Fruit fly (Drosophila melanogaster) whole organism, embryonic: ENCODE results near the gene cic.

Experiments
- BtbVII ChIP-seq: fragments of 200-800 bp; sonication (Bioruptor generic); optimal IDR thresholded peaks from 3 replicates; lab custom pipeline; 2017; ENCODE audit warnings: missing biosample characterization, mild to moderate bottlenecking, missing genetic modification characterization
- Bteb2 ChIP-seq: fragments of 200-800 bp; sonication (Bioruptor generic); optimal IDR thresholded peaks from 2 replicates; lab custom pipeline; 2016; ENCODE audit warnings: missing biosample characterization, missing genetic modification characterization
- CG10366 ChIP-seq: fragments of 200-800 bp; sonication (Bioruptor generic); IDR thresholded peaks from 2 replicates; pipeline ENCODE4 v1.3.6; 2022; ENCODE audit warnings: missing biosample characterization, missing genetic modification characterization
- CG10979 ChIP-seq: fragments of 200-800 bp; sonication (Bioruptor generic); optimal IDR thresholded peaks from 2 replicates; lab custom pipeline; 2018; ENCODE audit warnings: missing biosample characterization, mild to moderate bottlenecking, missing genetic modification characterization, moderate library complexity
- CG11504 ChIP-seq: fragments of 200-800 bp; sonication (Bioruptor generic); optimal IDR thresholded peaks from 3 replicates; lab custom pipeline; 2019; ENCODE audit warnings: missing biosample characterization, mild to moderate bottlenecking, missing genetic modification characterization, moderate library complexity
- CG11696 ChIP-seq: fragments of 200-800 bp; sonication (Bioruptor generic); IDR thresholded peaks from 2 replicates; pipeline ENCODE4 v1.3.6; 2022; ENCODE audit warnings: missing biosample characterization, missing genetic modification characterization
- CG14965 ChIP-seq: fragments of 200-800 bp; sonication (Bioruptor generic); optimal IDR thresholded peaks from 2 replicates; lab custom pipeline; 2016; ENCODE audit warnings: missing biosample characterization, missing genetic modification characterization, borderline replicate concordance
- CG15479 ChIP-seq: fragments of 200-800 bp; sonication (Bioruptor generic); optimal IDR thresholded peaks from 3 replicates; lab custom pipeline; 2019; ENCODE audit warnings: missing biosample characterization, mild to moderate bottlenecking, missing genetic modification characterization, moderate library complexity
- CG15601 ChIP-seq: fragments of 200-800 bp; sonication (Bioruptor generic); optimal IDR thresholded peaks from 3 replicates; lab custom pipeline; 2019; ENCODE audit warnings: missing biosample characterization, mild to moderate bottlenecking, missing genetic modification characterization, moderate library complexity
- CG17328 ChIP-seq: fragments of 200-800 bp; sonication (Bioruptor generic); IDR thresholded peaks from 2 replicates; pipeline ENCODE4 v1.3.6; 2022; ENCODE audit warnings: missing biosample characterization, missing genetic modification characterization
- CG18011 ChIP-seq: fragments of 200-800 bp; sonication (Bioruptor generic); optimal IDR thresholded peaks from 2 replicates; lab custom pipeline; 2017; ENCODE audit warnings: missing biosample characterization, missing genetic modification characterization, mild to moderate bottlenecking, moderate library complexity, missing genotype
- CG2199 ChIP-seq: fragments of 200-800 bp; sonication (Bioruptor generic); IDR thresholded peaks from 3 replicates; pipeline ENCODE4 v1.3.6; 2022; ENCODE audit warnings: missing biosample characterization, missing genetic modification characterization
- CG2889 ChIP-seq: fragments of 200-800 bp; sonication (Bioruptor generic); IDR thresholded peaks from 3 replicates; pipeline ENCODE4 v1.3.6; 2022; ENCODE audit warnings: missing biosample characterization, missing genetic modification characterization
- CG30020 ChIP-seq: fragments of 200-800 bp; optimal IDR thresholded peaks from 2 replicates; lab custom pipeline; 2019; ENCODE audit warnings: missing biosample characterization, mild to moderate bottlenecking, missing genetic modification characterization, moderate library complexity
- CG34376 ChIP-seq: fragments of 200-800 bp; sonication (Bioruptor generic); optimal IDR thresholded peaks from 2 replicates; lab custom pipeline; 2018; ENCODE audit warnings: missing biosample characterization, mild to moderate bottlenecking, missing genetic modification characterization
- CG4360 ChIP-seq: fragments of 200-800 bp; sonication (Bioruptor generic); IDR thresholded peaks from 2 replicates; pipeline ENCODE4 v1.3.6; 2022; ENCODE audit warnings: missing biosample characterization, missing genetic modification characterization
- CG5245 ChIP-seq: fragments of 200-800 bp; sonication (Bioruptor generic); optimal IDR thresholded peaks from 3 replicates; lab custom pipeline; 2016; ENCODE audit warnings: missing biosample characterization, missing genetic modification characterization
- CG6272 ChIP-seq: fragments of 200-800 bp; sonication (Bioruptor generic); IDR thresholded peaks from 2 replicates; pipeline ENCODE4 v1.3.6; 2022; ENCODE audit warnings: missing biosample characterization, missing genetic modification characterization
- CG6689 ChIP-seq: fragments of 200-800 bp; sonication (Bioruptor generic); IDR thresholded peaks from 2 replicates; pipeline ENCODE4 v1.3.6; 2022; ENCODE audit warnings: missing biosample characterization, missing genetic modification characterization
- CG8290 ChIP-seq, 3 experiments: fragments of 200-800 bp; sonication (Bioruptor generic); optimal IDR thresholded peaks; 2 replicates each; lab custom pipeline; 2016 to 2019; ENCODE audit warnings: missing biosample characterization in 3 of 3, missing genetic modification characterization in 3 of 3, mild to moderate bottlenecking in 2 of 3, moderate library complexity in 1 of 3
- CG9727 ChIP-seq: fragments of 200-800 bp; sonication (Bioruptor generic); optimal IDR thresholded peaks from 3 replicates; lab custom pipeline; 2017; ENCODE audit warnings: missing biosample characterization, mild to moderate bottlenecking, missing genetic modification characterization
- CTCF ChIP-seq: fragments of 200-800 bp; sonication (Bioruptor generic); optimal IDR thresholded peaks from 2 replicates; lab custom pipeline; 2017; ENCODE audit warnings: missing biosample characterization, mild to moderate bottlenecking, missing genetic modification characterization, moderate library complexity
- Chrac-16 ChIP-seq: fragments of 200-800 bp; sonication (Bioruptor generic); optimal IDR thresholded peaks from 3 replicates; lab custom pipeline; 2016; ENCODE audit warnings: missing biosample characterization, missing genetic modification characterization
- Dek ChIP-seq: fragments of 200-800 bp; sonication (Bioruptor generic); optimal IDR thresholded peaks from 3 replicates; lab custom pipeline; 2019; ENCODE audit warnings: missing biosample characterization, mild to moderate bottlenecking, missing genetic modification characterization, moderate library complexity
- Dfd ChIP-seq, 2 experiments: fragments of >200 bp; optimal IDR thresholded peaks; 2 replicates each; lab custom pipeline; 2017; ENCODE audit warnings: missing biosample characterization in 2 of 2, missing genetic modification characterization in 2 of 2
- Mes4 ChIP-seq: fragments of 200-800 bp; sonication (Bioruptor generic); optimal IDR thresholded peaks from 2 replicates; lab custom pipeline; 2016; ENCODE audit warnings: missing biosample characterization, missing genetic modification characterization
- Myb ChIP-seq: fragments of 200-800 bp; sonication (Bioruptor generic); optimal IDR thresholded peaks from 2 replicates; lab custom pipeline; 2016; ENCODE audit warnings: missing biosample characterization, missing genetic modification characterization
- NFAT ChIP-seq: fragments of 200-800 bp; sonication (Bioruptor generic); IDR thresholded peaks from 2 replicates; pipeline ENCODE4 v1.3.6; 2022; ENCODE audit warnings: missing biosample characterization, missing genetic modification characterization
- NK7.1 ChIP-seq: fragments of 200-800 bp; sonication (Bioruptor generic); optimal IDR thresholded peaks from 3 replicates; lab custom pipeline; 2016; ENCODE audit warnings: missing biosample characterization, missing genetic modification characterization
- Oli ChIP-seq: fragments of 200-800 bp; sonication (Bioruptor generic); optimal IDR thresholded peaks from 2 replicates; lab custom pipeline; 2018; ENCODE audit warnings: missing biosample characterization, mild to moderate bottlenecking, missing genetic modification characterization, moderate library complexity
- bowl ChIP-seq: fragments of 200-800 bp; sonication (Bioruptor generic); IDR thresholded peaks from 2 replicates; pipeline ENCODE4 v1.3.6; 2022; ENCODE audit warnings: missing biosample characterization, missing genetic modification characterization
- chinmo ChIP-seq: fragments of 200-800 bp; sonication (Bioruptor generic); IDR thresholded peaks from 4 replicates; pipeline ENCODE4 v1.3.6; 2022; ENCODE audit warnings: missing biosample characterization, missing genetic modification characterization; ENCODE audit not compliant: partially characterized antibody
- eve ChIP-seq, 2 experiments: fragments of >200 bp; optimal IDR thresholded peaks; 2 replicates each; lab custom pipeline; 2017; ENCODE audit warnings: missing biosample characterization in 2 of 2, missing genetic modification characterization in 2 of 2
- fd96Cb ChIP-seq: fragments of 200-800 bp; sonication (Bioruptor generic); optimal IDR thresholded peaks from 2 replicates; lab custom pipeline; 2018; ENCODE audit warnings: missing biosample characterization, mild to moderate bottlenecking, missing genetic modification characterization, moderate library complexity
- gcm2 ChIP-seq: fragments of 200-800 bp; sonication (Bioruptor generic); optimal IDR thresholded peaks from 2 replicates; lab custom pipeline; 2016; ENCODE audit warnings: missing biosample characterization, missing genetic modification characterization
- h ChIP-seq: fragments of >200 bp; optimal IDR thresholded peaks from 2 replicates; lab custom pipeline; 2017
- kah ChIP-seq: fragments of 200-800 bp; sonication (Bioruptor generic); optimal IDR thresholded peaks from 2 replicates; lab custom pipeline; 2018; ENCODE audit warnings: missing biosample characterization, mild to moderate bottlenecking, missing genetic modification characterization
- nerfin-1 ChIP-seq: fragments of 200-800 bp; sonication (Bioruptor generic); optimal IDR thresholded peaks from 3 replicates; lab custom pipeline; 2019; ENCODE audit warnings: missing biosample characterization, mild to moderate bottlenecking, missing genetic modification characterization, moderate library complexity
- pzg ChIP-seq: fragments of 200-800 bp; sonication (Bioruptor generic); optimal IDR thresholded peaks from 3 replicates; lab custom pipeline; 2018; ENCODE audit warnings: missing biosample characterization, mild to moderate bottlenecking, missing genetic modification characterization, moderate library complexity
- rib ChIP-seq: fragments of 200-800 bp; sonication (Bioruptor generic); IDR thresholded peaks from 2 replicates; pipeline ENCODE4 v1.3.6; 2022; ENCODE audit warnings: missing biosample characterization, missing genetic modification characterization
- ro ChIP-seq: fragments of 200-800 bp; sonication (Bioruptor generic); IDR thresholded peaks from 2 replicates; pipeline ENCODE4 v1.3.6; 2022; ENCODE audit warnings: missing biosample characterization, missing genetic modification characterization
- row ChIP-seq: fragments of 200-800 bp; sonication (Bioruptor generic); IDR thresholded peaks from 3 replicates; pipeline ENCODE4 v1.3.6; 2022; ENCODE audit warnings: missing biosample characterization, missing genetic modification characterization
- sens ChIP-seq: fragments of 200-800 bp; sonication (Bioruptor generic); peaks from one replicate; lab custom pipeline; 2016; ENCODE audit warnings: missing biosample characterization, missing genetic modification characterization
- sob ChIP-seq: fragments of 200-800 bp; sonication (Bioruptor generic); IDR thresholded peaks from 2 replicates; pipeline ENCODE4 v1.3.6; 2022; ENCODE audit warnings: missing biosample characterization, missing genetic modification characterization
- stwl ChIP-seq: fragments of 200-800 bp; sonication (Bioruptor generic); optimal IDR thresholded peaks from 3 replicates; lab custom pipeline; 2018; ENCODE audit warnings: missing biosample characterization, mild to moderate bottlenecking, missing genetic modification characterization, moderate library complexity
- tio ChIP-seq: fragments of 200-800 bp; sonication (Bioruptor generic); optimal IDR thresholded peaks from 2 replicates; lab custom pipeline; 2017; ENCODE audit warnings: missing biosample characterization, missing genetic modification characterization, inconsistent platforms
- trh ChIP-seq: fragments of 200-800 bp; sonication (Bioruptor generic); optimal IDR thresholded peaks from 2 replicates; lab custom pipeline; 2016; ENCODE audit warnings: missing biosample characterization, missing genetic modification characterization
- ttk ChIP-seq: fragments of 200-800 bp; sonication (Bioruptor generic); IDR thresholded peaks from 2 replicates; pipeline ENCODE4 v2.1.2; 2022; ENCODE audit warnings: missing biosample characterization, missing genetic modification characterization
- twi ChIP-seq: fragments of 200-800 bp; optimal IDR thresholded peaks from 2 replicates; lab custom pipeline; 2019; ENCODE audit warnings: missing biosample characterization, mild to moderate bottlenecking, missing genetic modification characterization, moderate library complexity
- zen ChIP-seq: fragments of 200-800 bp; sonication (Bioruptor generic); optimal IDR thresholded peaks from 3 replicates; lab custom pipeline; 2018; ENCODE audit warnings: missing biosample characterization, mild to moderate bottlenecking, missing genetic modification characterization, moderate library complexity

cic gene

DNA sequence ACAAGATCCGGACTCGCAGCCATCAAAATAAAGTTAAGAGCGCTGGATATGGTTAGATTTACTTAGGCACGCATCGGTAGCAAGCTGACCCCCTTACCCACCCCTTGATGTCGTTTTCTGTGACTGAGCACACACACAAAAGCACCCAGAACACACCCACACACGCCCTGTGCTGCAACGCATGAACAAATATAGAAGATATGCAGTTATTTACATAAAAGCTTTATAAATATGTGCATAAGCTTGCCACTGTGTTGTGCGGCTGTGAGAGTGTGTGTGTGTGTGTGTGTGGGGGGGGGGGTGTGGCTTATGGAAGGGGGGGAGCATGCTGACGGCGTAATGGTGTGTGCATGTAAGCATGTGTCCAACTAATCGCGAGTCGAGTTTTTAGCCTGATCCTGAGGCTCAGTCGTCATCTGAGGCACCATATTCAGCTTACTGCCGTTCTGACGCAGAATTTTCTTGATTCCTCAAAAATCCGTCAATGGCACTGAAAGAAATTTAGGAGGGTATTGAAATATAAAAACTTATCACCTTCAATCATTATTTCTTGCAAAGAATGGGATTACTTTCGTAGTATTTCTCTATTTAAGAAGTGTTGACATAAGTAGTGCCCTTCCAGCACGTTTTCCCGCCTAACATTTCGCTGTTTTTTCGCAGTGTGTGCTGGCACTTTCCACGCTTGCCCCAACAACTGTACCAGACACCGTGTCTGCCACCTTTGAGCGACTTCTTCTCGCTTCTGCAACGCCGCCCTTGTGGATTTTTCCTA is 33.3 kb downstream of the cic start (continued):
- TF ChIP-seq NFAT (GFP tag; lab: Robert Waterston, UW) (no peak), bowl (GFP tag; lab: Robert Waterston, UW) (0 out of 2 replicates have a peak, but pooled peaks have one; percentile 27), ttk (GFP tag; lab: Robert Waterston, UW) (no peak), CG10979 (peak; percentile 42), CG6272 (GFP tag; lab: Robert Waterston, UW) (no peak), h (lab: Kevin White, UChicago) (no peak), trh (GFP tag; lab: Kevin White, UChicago) (peak; percentile 59), CG2889 (no peak), ro (GFP tag; lab: Robert Waterston, UW) (0 out of 2 replicates have a peak, but pooled peaks have one; percentile 8), Bteb2 (GFP tag; lab: Kevin White, UChicago) (no peak), rib (no peak), CG17328 (GFP tag; lab: Robert Waterston, UW) (peak; percentile 80)

DNA sequence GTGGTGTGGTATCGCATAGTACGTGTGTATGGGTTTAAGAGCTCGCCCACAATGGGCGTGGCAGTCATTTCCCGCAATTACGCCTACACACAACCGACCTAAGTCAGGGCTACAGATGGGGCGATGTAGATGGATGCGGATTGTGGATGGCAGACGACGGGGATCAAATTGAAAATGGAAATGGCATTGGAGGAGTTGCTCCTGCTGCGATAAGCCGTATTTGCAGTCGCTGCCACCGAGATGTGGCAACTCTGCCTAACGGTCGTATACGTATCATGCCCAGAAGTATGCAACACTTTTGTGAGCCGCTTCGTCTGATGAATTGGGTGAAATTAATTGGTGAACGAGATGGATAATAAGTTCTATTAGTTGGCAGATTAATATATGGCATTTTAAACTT is 34.2 kb downstream of the cic start:
- no peak for TF ChIP-seq Oli (tag; lab: Kevin White, UChicago)
- TF ChIP-seq CG14965 (GFP tag; lab: Kevin White, UChicago), result no peak
- no peak for TF ChIP-seq row (GFP tag; lab: Robert Waterston, UW)
- TF ChIP-seq Myb, result peak; percentile 48
- TF ChIP-seq CG11696 (GFP tag; lab: Robert Waterston, UW), result no peak
- TF ChIP-seq tio, result no peak
- TF ChIP-seq sob, result no peak
- TF ChIP-seq CG9727 (GFP tag; lab: Kevin White, UChicago), result no peak
- peak; percentile 57 for TF ChIP-seq stwl (tag; lab: Kevin White, UChicago)
- peak; percentile 1 for TF ChIP-seq CTCF (GFP tag; lab: Kevin White, UChicago)
- TF ChIP-seq CG6689, result no peak
- TF ChIP-seq CG11504, result peak; percentile 42
- TF ChIP-seq CG8290 (GFP tag; optimal IDR thresholded peaks at IDR 0.05; lab: Kevin White, UChicago), result peak; percentile 36
- TF ChIP-seq CG8290 (tag; optimal IDR thresholded peaks at IDR 0.05; lab: Kevin White, UChicago), result no peak
- TF ChIP-seq pzg (GFP tag; lab: Kevin White, UChicago), result no peak
- TF ChIP-seq zen (tag; lab: Kevin White, UChicago), result no peak
- no peak for TF ChIP-seq BtbVII (GFP tag; lab: Kevin White, UChicago)
- peak; percentile 76; the same call in 1 of the 3 replicates for TF ChIP-seq CG2199
- TF ChIP-seq sens, result peak; percentile 66

DNA sequence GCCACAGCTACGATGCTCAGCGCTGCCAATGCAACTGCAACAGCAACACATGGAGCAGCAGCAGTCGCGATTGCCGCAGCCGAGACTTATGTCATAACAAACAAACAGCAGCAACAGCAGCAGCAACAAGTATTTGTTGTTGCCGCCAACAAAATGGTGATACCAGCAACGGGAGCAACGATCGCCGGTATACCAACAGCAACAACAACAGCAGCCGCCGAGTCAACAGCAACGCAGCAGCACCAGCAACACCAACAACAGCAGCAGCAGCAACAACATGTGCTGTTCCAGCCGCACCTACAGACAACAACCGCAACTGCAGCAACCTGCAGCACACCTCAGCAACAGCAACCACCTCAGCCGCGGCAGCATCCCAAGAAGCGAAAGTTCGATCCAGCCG is 35.5 kb downstream of the cic start:
- TF ChIP-seq nerfin-1 (tag; lab: Kevin White, UChicago) (no peak), eve (GFP tag; optimal IDR thresholded peaks at IDR 0.05; lab: Kevin White, UChicago) (no peak), twi (tag; lab: Kevin White, UChicago) (peak; percentile 31), CG15479 (no peak), CG10366 (no peak), Dek (tag; lab: Kevin White, UChicago) (no peak), gcm2 (GFP tag; lab: Kevin White, UChicago) (no peak), CG5245 (GFP tag; lab: Kevin White, UChicago) (no peak), Myb (no peak), NK7.1 (no peak), CG15601 (tag; lab: Kevin White, UChicago) (no peak), CG30020 (tag; lab: Kevin White, UChicago) (no peak), CG4360 (GFP tag; lab: Robert Waterston, UW) (0 out of 2 replicates have a peak, but pooled peaks have one; percentile 41), kah (GFP tag; lab: Kevin White, UChicago) (no peak), CG11504 (no peak), chinmo (GFP tag; lab: Robert Waterston, UW) (no peak), Chrac-16 (GFP tag; lab: Kevin White, UChicago) (no peak), Mes4 (no peak), CG18011 (GFP tag; lab: Kevin White, UChicago) (no peak), CG34376 (GFP tag; lab: Kevin White, UChicago) (no peak), fd96Cb (no peak), Dfd (GFP tag; optimal IDR thresholded peaks at IDR 0.05; lab: Kevin White, UChicago) (peak in 1 of 2 experiments; percentile 81)
